Fruit fly (Drosophila melanogaster) whole organism, embryonic: ENCODE results near the gene CG6766.

Experiments used
- Atf3 ChIP-seq: fragments of 200-800 bp; sonication (Bioruptor generic); optimal IDR thresholded peaks from 3 replicates; lab custom pipeline; 2016; ENCODE audit warnings: missing biosample characterization, missing genetic modification characterization
- Bdp1 ChIP-seq: fragments of 200-800 bp; sonication (Bioruptor generic); optimal IDR thresholded peaks from 3 replicates; lab custom pipeline; 2016; ENCODE audit warnings: missing biosample characterization, missing genetic modification characterization
- CG10654 ChIP-seq: fragments of 200-800 bp; sonication (Bioruptor generic); optimal IDR thresholded peaks from 2 replicates; lab custom pipeline; 2016; ENCODE audit warnings: missing biosample characterization, missing genetic modification characterization
- CG1233 ChIP-seq: fragments of 200-800 bp; sonication (Bioruptor generic); optimal IDR thresholded peaks from 4 replicates; lab custom pipeline; 2018; ENCODE audit warnings: missing biosample characterization, mild to moderate bottlenecking, missing genetic modification characterization
- CG13296 ChIP-seq: fragments of 200-800 bp; sonication (Bioruptor generic); optimal IDR thresholded peaks from 3 replicates; lab custom pipeline; 2018; ENCODE audit warnings: missing biosample characterization, mild to moderate bottlenecking, missing genetic modification characterization
- CG13624 ChIP-seq: fragments of 200-800 bp; sonication (Bioruptor generic); optimal IDR thresholded peaks from 2 replicates; lab custom pipeline; 2016; ENCODE audit warnings: missing biosample characterization, missing genetic modification characterization
- CG1603 ChIP-seq: fragments of 200-800 bp; sonication (Bioruptor generic); optimal IDR thresholded peaks from 2 replicates; lab custom pipeline; 2019; ENCODE audit warnings: missing biosample characterization, mild to moderate bottlenecking, missing genetic modification characterization, moderate library complexity
- CG17359 ChIP-seq: fragments of 200-800 bp; sonication (Bioruptor generic); optimal IDR thresholded peaks from 3 replicates; lab custom pipeline; 2018; ENCODE audit warnings: missing biosample characterization, mild to moderate bottlenecking, missing genetic modification characterization, moderate library complexity
- CG1792 ChIP-seq: fragments of 200-800 bp; sonication (Bioruptor generic); optimal IDR thresholded peaks from 2 replicates; lab custom pipeline; 2016; ENCODE audit warnings: missing biosample characterization, missing genetic modification characterization
- CG2116 ChIP-seq: fragments of 200-800 bp; sonication (Bioruptor generic); optimal IDR thresholded peaks from 3 replicates; lab custom pipeline; 2018; ENCODE audit warnings: missing biosample characterization, mild to moderate bottlenecking, missing genetic modification characterization
- CG30431 ChIP-seq: fragments of 200-800 bp; sonication (Bioruptor generic); optimal IDR thresholded peaks from 2 replicates; lab custom pipeline; 2017; ENCODE audit warnings: missing biosample characterization, missing genetic modification characterization
- CG3995 ChIP-seq: fragments of 200-800 bp; sonication (Bioruptor generic); optimal IDR thresholded peaks from 3 replicates; lab custom pipeline; 2016; ENCODE audit warnings: missing biosample characterization, missing genetic modification characterization
- CG4328 ChIP-seq: fragments of 200-800 bp; sonication (Bioruptor generic); optimal IDR thresholded peaks from 3 replicates; lab custom pipeline; 2017; ENCODE audit warnings: missing biosample characterization, missing genetic modification reagents, missing genetic modification characterization
- CG4404 ChIP-seq: fragments of 200-800 bp; sonication (Bioruptor generic); IDR thresholded peaks from 2 replicates; pipeline ENCODE4 v1.3.6; 2022; ENCODE audit warnings: missing biosample characterization, missing genetic modification characterization
- CG4617 ChIP-seq: fragments of 200-800 bp; sonication (Bioruptor generic); optimal IDR thresholded peaks from 3 replicates; lab custom pipeline; 2016; ENCODE audit warnings: missing biosample characterization, missing genetic modification characterization, borderline replicate concordance
- CG7372 ChIP-seq: fragments of 200-800 bp; sonication (Bioruptor generic); IDR thresholded peaks from 2 replicates; pipeline ENCODE4 v1.3.6; 2022; ENCODE audit warnings: missing biosample characterization, missing genetic modification characterization
- CoRest ChIP-seq: fragments of 200-800 bp; sonication (Bioruptor generic); optimal IDR thresholded peaks from 3 replicates; lab custom pipeline; 2018; ENCODE audit warnings: missing biosample characterization, mild to moderate bottlenecking, missing genetic modification characterization, moderate library complexity
- Dll ChIP-seq: fragments of 200-800 bp; sonication (Bioruptor generic); IDR thresholded peaks from 4 replicates; pipeline ENCODE4 v1.3.6; 2022; ENCODE audit warnings: missing biosample characterization, missing genetic modification characterization; ENCODE audit not compliant: partially characterized antibody
- E2f2 ChIP-seq: fragments of 200-800 bp; sonication (Bioruptor generic); IDR thresholded peaks from 2 replicates; pipeline ENCODE4 v1.3.6; 2022; ENCODE audit warnings: missing biosample characterization, missing genetic modification characterization
- Ets65A ChIP-seq: fragments of 200-800 bp; sonication (Bioruptor generic); peaks from one replicate; lab custom pipeline; 2016; ENCODE audit warnings: missing biosample characterization, missing genetic modification characterization
- Ets97D ChIP-seq: fragments of 200-800 bp; sonication (Bioruptor generic); optimal IDR thresholded peaks from 3 replicates; lab custom pipeline; 2016; ENCODE audit warnings: missing biosample characterization, missing genetic modification characterization
- Lpt ChIP-seq: fragments of >200 bp; optimal IDR thresholded peaks from 2 replicates; lab custom pipeline; 2018; ENCODE audit warnings: missing biosample characterization, missing genetic modification characterization
- Max ChIP-seq: fragments of 200-800 bp; sonication (Bioruptor generic); optimal IDR thresholded peaks from 2 replicates; lab custom pipeline; 2016; ENCODE audit warnings: missing biosample characterization, mild to moderate bottlenecking, missing genetic modification characterization
- Mes4 ChIP-seq: fragments of 200-800 bp; sonication (Bioruptor generic); optimal IDR thresholded peaks from 2 replicates; lab custom pipeline; 2016; ENCODE audit warnings: missing biosample characterization, missing genetic modification characterization
- Mrtf ChIP-seq: fragments of 200-800 bp; sonication (Bioruptor generic); IDR thresholded peaks from 3 replicates; pipeline ENCODE4 v1.3.6; 2022; ENCODE audit warnings: missing biosample characterization, missing genetic modification characterization
- Poxn ChIP-seq: fragments of 200-800 bp; sonication (Bioruptor generic); IDR thresholded peaks from 2 replicates; pipeline ENCODE4 v1.3.6; 2022; ENCODE audit warnings: missing biosample characterization, missing genetic modification characterization
- Six4 ChIP-seq: fragments of 200-800 bp; sonication (Bioruptor generic); optimal IDR thresholded peaks from 2 replicates; lab custom pipeline; 2016; ENCODE audit warnings: missing biosample characterization, missing genetic modification characterization
- Taf1 ChIP-seq: fragments of 200-800 bp; sonication (Bioruptor generic); IDR thresholded peaks from 2 replicates; pipeline ENCODE4 v1.3.6; 2022; ENCODE audit warnings: missing biosample characterization, missing genetic modification characterization
- Xbp1 ChIP-seq: fragments of 200-800 bp; sonication (Bioruptor generic); optimal IDR thresholded peaks from 3 replicates; lab custom pipeline; 2016; ENCODE audit warnings: missing biosample characterization, mild to moderate bottlenecking, missing genetic modification characterization
- ab ChIP-seq: fragments of 200-800 bp; sonication (Bioruptor generic); optimal IDR thresholded peaks from 2 replicates; lab custom pipeline; 2016; ENCODE audit warnings: missing biosample characterization, missing genetic modification characterization
- ac ChIP-seq: fragments of 200-800 bp; sonication (Bioruptor generic); optimal IDR thresholded peaks from 3 replicates; lab custom pipeline; 2017; ENCODE audit warnings: missing biosample characterization, mild to moderate bottlenecking, missing genetic modification characterization
- ato ChIP-seq: fragments of 200-800 bp; sonication (Bioruptor generic); IDR thresholded peaks from 2 replicates; pipeline ENCODE4 v1.3.6; 2022; ENCODE audit warnings: missing biosample characterization, missing genetic modification characterization; ENCODE audit not compliant: partially characterized antibody
- caup ChIP-seq: fragments of 200-800 bp; sonication (Bioruptor generic); optimal IDR thresholded peaks from 3 replicates; lab custom pipeline; 2017; ENCODE audit warnings: missing biosample characterization, mild to moderate bottlenecking, missing genetic modification characterization, moderate library complexity; ENCODE audit not compliant: severe bottlenecking
- cg ChIP-seq: fragments of 200-800 bp; sonication (Bioruptor generic); optimal IDR thresholded peaks from 3 replicates; lab custom pipeline; 2019; ENCODE audit warnings: missing biosample characterization, mild to moderate bottlenecking, missing genetic modification characterization, moderate library complexity
- crp ChIP-seq, 2 experiments: fragments of 200-800 bp; sonication (Bioruptor generic); optimal IDR thresholded peaks; 2 replicates in 1 of 2; 3 replicates in 1 of 2; lab custom pipeline; 2017; ENCODE audit warnings: missing biosample characterization in 2 of 2, missing genetic modification characterization in 2 of 2, mild to moderate bottlenecking in 1 of 2, moderate library complexity in 1 of 2
- dan ChIP-seq: fragments of 200-800 bp; sonication (Bioruptor generic); IDR thresholded peaks from 2 replicates; pipeline ENCODE4 v1.3.6; 2022; ENCODE audit warnings: missing biosample characterization, missing genetic modification characterization
- dm ChIP-seq: fragments of 200-800 bp; sonication (Bioruptor generic); optimal IDR thresholded peaks from 3 replicates; lab custom pipeline; 2016; ENCODE audit warnings: missing biosample characterization, missing genetic modification characterization
- esg ChIP-seq: fragments of 200-800 bp; sonication (Bioruptor generic); conservative IDR thresholded peaks from 2 replicates; pipeline ENCODE4 v1.3.6; 2022; ENCODE audit warnings: missing biosample characterization, missing genetic modification characterization
- gce ChIP-seq: fragments of 200-800 bp; sonication (Bioruptor generic); IDR thresholded peaks from 3 replicates; pipeline ENCODE4 v1.3.6; 2022; ENCODE audit warnings: missing biosample characterization, missing genetic modification characterization
- knrl ChIP-seq: fragments of 200-800 bp; sonication (Bioruptor generic); IDR thresholded peaks from 3 replicates; pipeline ENCODE4 v1.3.6; 2022; ENCODE audit warnings: missing biosample characterization, missing genetic modification characterization; ENCODE audit not compliant: partially characterized antibody
- lilli ChIP-seq: fragments of 200-800 bp; sonication (Bioruptor generic); optimal IDR thresholded peaks from 3 replicates; lab custom pipeline; 2016; ENCODE audit warnings: missing biosample characterization, missing genetic modification characterization
- maf-S ChIP-seq: fragments of 200-800 bp; sonication (Bioruptor generic); optimal IDR thresholded peaks from 2 replicates; lab custom pipeline; 2016; ENCODE audit warnings: missing biosample characterization, missing genetic modification characterization
- odd ChIP-seq: fragments of 200-800 bp; sonication (Bioruptor generic); optimal IDR thresholded peaks from 2 replicates; lab custom pipeline; 2017; ENCODE audit warnings: missing biosample characterization, mild to moderate bottlenecking, missing genetic modification characterization
- onecut ChIP-seq: fragments of 200-800 bp; sonication (Bioruptor generic); IDR thresholded peaks from 2 replicates; pipeline ENCODE4 v1.3.6; 2022; ENCODE audit warnings: missing biosample characterization, missing genetic modification characterization
- org-1 ChIP-seq: fragments of 200-800 bp; sonication (Bioruptor generic); optimal IDR thresholded peaks from 2 replicates; lab custom pipeline; 2017; ENCODE audit warnings: missing biosample characterization, missing genetic modification characterization
- pzg ChIP-seq: fragments of 200-800 bp; sonication (Bioruptor generic); optimal IDR thresholded peaks from 3 replicates; lab custom pipeline; 2018; ENCODE audit warnings: missing biosample characterization, mild to moderate bottlenecking, missing genetic modification characterization, moderate library complexity
- sc ChIP-seq, 3 experiments: fragments of >200 bp in 2 of 3; fragments of 200-800 bp in 1 of 3; sonication (Bioruptor generic) in 1 of 3; optimal IDR thresholded peaks; 2 replicates in 2 of 3; 3 replicates in 1 of 3; lab custom pipeline; 2017; ENCODE audit warnings: mild to moderate bottlenecking in 1 of 3, missing biosample characterization in 1 of 3, missing genetic modification characterization in 1 of 3, missing genetic modification reagents in 1 of 3
- seq ChIP-seq: fragments of 200-800 bp; sonication (Bioruptor generic); IDR thresholded peaks from 2 replicates; pipeline ENCODE4 v1.3.6; 2022; ENCODE audit warnings: missing biosample characterization, missing genetic modification characterization
- slou ChIP-seq: fragments of 200-800 bp; sonication (Bioruptor generic); optimal IDR thresholded peaks from 3 replicates; lab custom pipeline; 2016; ENCODE audit warnings: missing biosample characterization, missing genetic modification characterization
- ssp ChIP-seq: fragments of 200-800 bp; sonication (Bioruptor generic); IDR thresholded peaks from 2 replicates; pipeline ENCODE4 v1.3.6; 2022; ENCODE audit warnings: missing biosample characterization, missing genetic modification characterization
- sug ChIP-seq: fragments of 200-800 bp; optimal IDR thresholded peaks from 2 replicates; lab custom pipeline; 2019; ENCODE audit warnings: missing biosample characterization, mild to moderate bottlenecking, missing genetic modification characterization, moderate library complexity

Gene CG6766

dm6 chr2L:12038177-12038581 is 2.3 kb downstream of the CG6766 start, which contains the start of gene Tom70 (continued):
- TF ChIP-seq CG2116 (peak; percentile 43), CG3995 (GFP tag; lab: Kevin White, UChicago) (no peak), esg (GFP tag; lab: Robert Waterston, UW) (no peak), org-1 (GFP tag; lab: Kevin White, UChicago) (no peak), gce (GFP tag; lab: Robert Waterston, UW) (no peak), Lpt (GFP tag; lab: Kevin White, UChicago) (no peak), CG30431 (no peak), onecut (GFP tag; lab: Robert Waterston, UW) (peak; percentile 87), caup (no peak), CG13624 (GFP tag; lab: Kevin White, UChicago) (peak; percentile 16), ato (GFP tag; lab: Robert Waterston, UW) (0 out of 2 replicates have a peak, but pooled peaks have one; percentile 21), slou (GFP tag; lab: Kevin White, UChicago) (no peak), Xbp1 (no peak), pzg (peak; percentile 63), sug (peak; percentile 88), CG10654 (no peak), Atf3 (GFP tag; lab: Kevin White, UChicago) (no peak), Dll (peak; percentile 63; the same call in 3 of the 4 replicates), Ets65A (GFP tag; lab: Kevin White, UChicago) (no peak), maf-S (GFP tag; lab: Kevin White, UChicago) (no peak), CG1603 (tag; lab: Kevin White, UChicago) (no peak), Max (GFP tag; lab: Kevin White, UChicago) (peak; percentile 8), cg (no peak), CG17359 (tag; lab: Kevin White, UChicago) (no peak), lilli (GFP tag; lab: Kevin White, UChicago) (no peak), dan (GFP tag; lab: Robert Waterston, UW) (no peak), CG4404 (GFP tag; lab: Robert Waterston, UW) (no peak), CG4617 (GFP tag; lab: Kevin White, UChicago) (peak; percentile 57), seq (GFP tag; lab: Robert Waterston, UW) (no peak), CoRest (tag; lab: Kevin White, UChicago) (no peak), CG13296 (no peak), dm (GFP tag; lab: Kevin White, UChicago) (peak; percentile 56), odd (GFP tag; lab: Kevin White, UChicago) (no peak), CG1233 (no peak), Six4 (GFP tag; lab: Kevin White, UChicago) (no peak), ac (no peak), sc (optimal IDR thresholded peaks at IDR 0.05; lab: Kevin White, UChicago) (no peak), sc (GFP tag; optimal IDR thresholded peaks at IDR 0.05; lab: Kevin White, UChicago) (no peak), CG7372 (GFP tag; lab: Robert Waterston, UW) (no peak), Ets97D (GFP tag; lab: Kevin White, UChicago) (peak; percentile 17), ssp (no peak), Bdp1 (no peak), Mrtf (GFP tag; lab: Robert Waterston, UW) (no peak), crp (GFP tag; optimal IDR thresholded peaks at IDR 0.05; lab: Kevin White, UChicago) (peak in 1 of 2 experiments; percentile 67), Poxn (GFP tag; lab: Robert Waterston, UW) (no peak), Taf1 (GFP tag; lab: Robert Waterston, UW) (no peak), E2f2 (GFP tag; lab: Robert Waterston, UW) (peak; percentile 53), CG1792 (GFP tag; lab: Kevin White, UChicago) (no peak), Mes4 (GFP tag; lab: Kevin White, UChicago) (no peak), ab (GFP tag; lab: Kevin White, UChicago) (no peak), CG4328 (GFP tag; lab: Kevin White, UChicago) (no peak), knrl (peak; percentile 47; the same call in 1 of the 3 replicates)
